Fruit fly (Drosophila melanogaster) whole organism, embryonic: ENCODE results near the gene CG13924.

Experiments used
- Atf-2 ChIP-seq: fragments of 200-800 bp; sonication (Bioruptor generic); optimal IDR thresholded peaks from 2 replicates; lab custom pipeline; 2016; ENCODE audit warnings: missing biosample characterization, missing genetic modification characterization
- Atf6 ChIP-seq: fragments of 200-800 bp; sonication (Bioruptor generic); IDR thresholded peaks from 2 replicates; pipeline ENCODE4 v1.3.6; 2022; ENCODE audit warnings: missing biosample characterization, missing genetic modification characterization
- CG10431 ChIP-seq: fragments of 200-800 bp; sonication (Bioruptor generic); optimal IDR thresholded peaks from 3 replicates; lab custom pipeline; 2018; ENCODE audit warnings: missing biosample characterization, mild to moderate bottlenecking, missing genetic modification characterization
- CG10462 ChIP-seq: fragments of 200-800 bp; sonication (Bioruptor generic); optimal IDR thresholded peaks from 2 replicates; lab custom pipeline; 2016; ENCODE audit warnings: missing biosample characterization, missing genetic modification characterization
- CG10543 ChIP-seq: fragments of 200-800 bp; sonication (Bioruptor generic); optimal IDR thresholded peaks from 3 replicates; lab custom pipeline; 2017; ENCODE audit warnings: missing biosample characterization, mild to moderate bottlenecking, missing genetic modification characterization, moderate library complexity
- CG1233 ChIP-seq: fragments of 200-800 bp; sonication (Bioruptor generic); optimal IDR thresholded peaks from 4 replicates; lab custom pipeline; 2018; ENCODE audit warnings: missing biosample characterization, mild to moderate bottlenecking, missing genetic modification characterization
- CG13296 ChIP-seq: fragments of 200-800 bp; sonication (Bioruptor generic); optimal IDR thresholded peaks from 3 replicates; lab custom pipeline; 2018; ENCODE audit warnings: missing biosample characterization, mild to moderate bottlenecking, missing genetic modification characterization
- CG14965 ChIP-seq: fragments of 200-800 bp; sonication (Bioruptor generic); optimal IDR thresholded peaks from 2 replicates; lab custom pipeline; 2016; ENCODE audit warnings: missing biosample characterization, missing genetic modification characterization, borderline replicate concordance
- CG15073 ChIP-seq: fragments of 200-800 bp; sonication (Bioruptor generic); optimal IDR thresholded peaks from 2 replicates; lab custom pipeline; 2016; ENCODE audit warnings: missing biosample characterization, missing genetic modification characterization
- CG2116 ChIP-seq: fragments of 200-800 bp; sonication (Bioruptor generic); optimal IDR thresholded peaks from 3 replicates; lab custom pipeline; 2018; ENCODE audit warnings: missing biosample characterization, mild to moderate bottlenecking, missing genetic modification characterization
- CG2712 ChIP-seq: fragments of 200-800 bp; optimal IDR thresholded peaks from 3 replicates; lab custom pipeline; 2019; ENCODE audit warnings: missing biosample characterization, mild to moderate bottlenecking, missing genetic modification characterization, moderate library complexity
- CG3838 ChIP-seq: fragments of 200-800 bp; sonication (Bioruptor generic); optimal IDR thresholded peaks from 3 replicates; lab custom pipeline; 2016; ENCODE audit warnings: missing biosample characterization, missing genetic modification characterization
- CG3995 ChIP-seq: fragments of 200-800 bp; sonication (Bioruptor generic); optimal IDR thresholded peaks from 3 replicates; lab custom pipeline; 2016; ENCODE audit warnings: missing biosample characterization, missing genetic modification characterization
- CG4360 ChIP-seq: fragments of 200-800 bp; sonication (Bioruptor generic); IDR thresholded peaks from 2 replicates; pipeline ENCODE4 v1.3.6; 2022; ENCODE audit warnings: missing biosample characterization, missing genetic modification characterization
- CG5245 ChIP-seq: fragments of 200-800 bp; sonication (Bioruptor generic); optimal IDR thresholded peaks from 3 replicates; lab custom pipeline; 2016; ENCODE audit warnings: missing biosample characterization, missing genetic modification characterization
- CG7271 ChIP-seq: fragments of 200-800 bp; sonication (Bioruptor generic); optimal IDR thresholded peaks from 2 replicates; lab custom pipeline; 2018; ENCODE audit warnings: missing biosample characterization, mild to moderate bottlenecking, missing genetic modification characterization, moderate library complexity
- CG8281 ChIP-seq: fragments of 200-800 bp; sonication (Bioruptor generic); optimal IDR thresholded peaks from 2 replicates; lab custom pipeline; 2018; ENCODE audit warnings: missing biosample characterization, mild to moderate bottlenecking, missing genetic modification characterization, moderate library complexity
- CG9437 ChIP-seq: fragments of 200-800 bp; sonication (Bioruptor generic); optimal IDR thresholded peaks from 2 replicates; lab custom pipeline; 2018; ENCODE audit warnings: missing biosample characterization, mild to moderate bottlenecking, missing genetic modification characterization
- CG9817 ChIP-seq: fragments of 200-800 bp; sonication (Bioruptor generic); optimal IDR thresholded peaks from 2 replicates; lab custom pipeline; 2018; ENCODE audit warnings: missing biosample characterization, mild to moderate bottlenecking, missing genetic modification characterization, moderate library complexity
- D19B ChIP-seq: fragments of 200-800 bp; sonication (Bioruptor generic); optimal IDR thresholded peaks from 2 replicates; lab custom pipeline; 2017; ENCODE audit warnings: missing biosample characterization, mild to moderate bottlenecking, missing genetic modification characterization
- H2.0 ChIP-seq: fragments of 200-800 bp; sonication (Bioruptor generic); IDR thresholded peaks from 2 replicates; pipeline ENCODE4 v1.3.6; 2022; ENCODE audit warnings: missing biosample characterization, missing genetic modification characterization
- Hr3 ChIP-seq: fragments of 200-800 bp; sonication (Bioruptor generic); optimal IDR thresholded peaks from 3 replicates; lab custom pipeline; 2016; ENCODE audit warnings: missing biosample characterization, missing genetic modification characterization
- NFAT ChIP-seq: fragments of 200-800 bp; sonication (Bioruptor generic); IDR thresholded peaks from 2 replicates; pipeline ENCODE4 v1.3.6; 2022; ENCODE audit warnings: missing biosample characterization, missing genetic modification characterization
- NfI ChIP-seq: fragments of 200-800 bp; sonication (Bioruptor generic); optimal IDR thresholded peaks from 3 replicates; lab custom pipeline; 2018; ENCODE audit warnings: missing biosample characterization, mild to moderate bottlenecking, missing genetic modification characterization, moderate library complexity
- Pdp1 ChIP-seq, 2 experiments: fragments of 200-800 bp; sonication (Bioruptor generic); optimal IDR thresholded peaks; 3 replicates each; lab custom pipeline; 2016; ENCODE audit warnings: missing biosample characterization in 2 of 2, missing genetic modification characterization in 2 of 2, mild to moderate bottlenecking in 1 of 2, moderate library complexity in 1 of 2
- Rfx ChIP-seq: fragments of 200-800 bp; sonication (Bioruptor generic); IDR thresholded peaks from 2 replicates; pipeline ENCODE4 v1.3.6; 2022; ENCODE audit warnings: missing biosample characterization, missing genetic modification characterization
- Spps ChIP-seq: fragments of 200-800 bp; sonication (Bioruptor generic); optimal IDR thresholded peaks from 2 replicates; lab custom pipeline; 2018; ENCODE audit warnings: missing biosample characterization, mild to moderate bottlenecking, missing genetic modification characterization
- Taf1 ChIP-seq: fragments of 200-800 bp; sonication (Bioruptor generic); IDR thresholded peaks from 2 replicates; pipeline ENCODE4 v1.3.6; 2022; ENCODE audit warnings: missing biosample characterization, missing genetic modification characterization
- ab ChIP-seq: fragments of 200-800 bp; sonication (Bioruptor generic); optimal IDR thresholded peaks from 2 replicates; lab custom pipeline; 2016; ENCODE audit warnings: missing biosample characterization, missing genetic modification characterization
- aop ChIP-seq: fragments of 200-800 bp; sonication (Bioruptor generic); IDR thresholded peaks from 2 replicates; pipeline ENCODE4 v1.3.6; 2022; ENCODE audit warnings: missing biosample characterization, missing genetic modification characterization
- bowl ChIP-seq: fragments of 200-800 bp; sonication (Bioruptor generic); IDR thresholded peaks from 2 replicates; pipeline ENCODE4 v1.3.6; 2022; ENCODE audit warnings: missing biosample characterization, missing genetic modification characterization
- cad ChIP-seq: fragments of >200 bp; optimal IDR thresholded peaks from 2 replicates; lab custom pipeline; 2017; ENCODE audit warnings: missing biosample characterization, missing genetic modification characterization
- chn ChIP-seq: fragments of 200-800 bp; sonication (Bioruptor generic); optimal IDR thresholded peaks from 2 replicates; lab custom pipeline; 2016; ENCODE audit warnings: missing biosample characterization, missing genetic modification characterization
- fru ChIP-seq: fragments of >200 bp; optimal IDR thresholded peaks from 2 replicates; lab custom pipeline; 2017
- gfzf ChIP-seq: fragments of 200-800 bp; sonication (Bioruptor generic); optimal IDR thresholded peaks from 2 replicates; lab custom pipeline; 2016; ENCODE audit warnings: missing biosample characterization, mild to moderate bottlenecking, missing genetic modification characterization, moderate library complexity
- ham ChIP-seq: fragments of 200-800 bp; sonication (Bioruptor generic); IDR thresholded peaks from 2 replicates; pipeline ENCODE4 v1.3.6; 2022; ENCODE audit warnings: missing biosample characterization, missing genetic modification characterization
- hbn ChIP-seq: fragments of 200-800 bp; sonication (Bioruptor generic); IDR thresholded peaks from 2 replicates; pipeline ENCODE4 v1.3.6; 2022; ENCODE audit warnings: missing biosample characterization, missing genetic modification characterization; ENCODE audit not compliant: partially characterized antibody
- ind ChIP-seq: fragments of 200-800 bp; sonication (Bioruptor generic); optimal IDR thresholded peaks from 3 replicates; lab custom pipeline; 2016; ENCODE audit warnings: missing biosample characterization, missing genetic modification characterization
- nerfin-1 ChIP-seq: fragments of 200-800 bp; sonication (Bioruptor generic); optimal IDR thresholded peaks from 3 replicates; lab custom pipeline; 2019; ENCODE audit warnings: missing biosample characterization, mild to moderate bottlenecking, missing genetic modification characterization, moderate library complexity
- otp ChIP-seq: fragments of 200-800 bp; sonication (Bioruptor generic); IDR thresholded peaks from 3 replicates; pipeline ENCODE4, ENCODE4 v1.3.6; 2022; ENCODE audit warnings: missing biosample characterization, missing genetic modification characterization
- pho ChIP-seq: fragments of 200-800 bp; sonication (Bioruptor generic); optimal IDR thresholded peaks from 2 replicates; lab custom pipeline; 2016; ENCODE audit warnings: missing biosample characterization, missing genetic modification characterization
- pzg ChIP-seq: fragments of 200-800 bp; sonication (Bioruptor generic); optimal IDR thresholded peaks from 3 replicates; lab custom pipeline; 2018; ENCODE audit warnings: missing biosample characterization, mild to moderate bottlenecking, missing genetic modification characterization, moderate library complexity
- rib ChIP-seq: fragments of 200-800 bp; sonication (Bioruptor generic); IDR thresholded peaks from 2 replicates; pipeline ENCODE4 v1.3.6; 2022; ENCODE audit warnings: missing biosample characterization, missing genetic modification characterization
- sob ChIP-seq: fragments of 200-800 bp; sonication (Bioruptor generic); IDR thresholded peaks from 2 replicates; pipeline ENCODE4 v1.3.6; 2022; ENCODE audit warnings: missing biosample characterization, missing genetic modification characterization
- toy ChIP-seq: fragments of 200-800 bp; sonication (Bioruptor generic); IDR thresholded peaks from 2 replicates; pipeline ENCODE4 v1.3.6; 2022; ENCODE audit warnings: missing biosample characterization, missing genetic modification characterization
- trh ChIP-seq: fragments of 200-800 bp; sonication (Bioruptor generic); optimal IDR thresholded peaks from 2 replicates; lab custom pipeline; 2016; ENCODE audit warnings: missing biosample characterization, missing genetic modification characterization
- tx ChIP-seq: fragments of 200-800 bp; sonication (Bioruptor generic); optimal IDR thresholded peaks from 2 replicates; lab custom pipeline; 2016; ENCODE audit warnings: missing biosample characterization, missing genetic modification characterization
- usp ChIP-seq: fragments of >200 bp; optimal IDR thresholded peaks from 2 replicates; lab custom pipeline; 2017; ENCODE audit warnings: missing biosample characterization, missing genetic modification characterization
- vnd ChIP-seq: fragments of 200-800 bp; sonication (Bioruptor generic); IDR thresholded peaks from 3 replicates; pipeline ENCODE4 v1.3.6; 2022; ENCODE audit warnings: missing biosample characterization, missing genetic modification characterization; ENCODE audit not compliant: partially characterized antibody
- wor ChIP-seq: fragments of 200-800 bp; sonication (Bioruptor generic); IDR thresholded peaks from 2 replicates; pipeline ENCODE4 v1.3.6; 2022; ENCODE audit warnings: missing biosample characterization, missing genetic modification characterization

Gene CG13924

DNA sequence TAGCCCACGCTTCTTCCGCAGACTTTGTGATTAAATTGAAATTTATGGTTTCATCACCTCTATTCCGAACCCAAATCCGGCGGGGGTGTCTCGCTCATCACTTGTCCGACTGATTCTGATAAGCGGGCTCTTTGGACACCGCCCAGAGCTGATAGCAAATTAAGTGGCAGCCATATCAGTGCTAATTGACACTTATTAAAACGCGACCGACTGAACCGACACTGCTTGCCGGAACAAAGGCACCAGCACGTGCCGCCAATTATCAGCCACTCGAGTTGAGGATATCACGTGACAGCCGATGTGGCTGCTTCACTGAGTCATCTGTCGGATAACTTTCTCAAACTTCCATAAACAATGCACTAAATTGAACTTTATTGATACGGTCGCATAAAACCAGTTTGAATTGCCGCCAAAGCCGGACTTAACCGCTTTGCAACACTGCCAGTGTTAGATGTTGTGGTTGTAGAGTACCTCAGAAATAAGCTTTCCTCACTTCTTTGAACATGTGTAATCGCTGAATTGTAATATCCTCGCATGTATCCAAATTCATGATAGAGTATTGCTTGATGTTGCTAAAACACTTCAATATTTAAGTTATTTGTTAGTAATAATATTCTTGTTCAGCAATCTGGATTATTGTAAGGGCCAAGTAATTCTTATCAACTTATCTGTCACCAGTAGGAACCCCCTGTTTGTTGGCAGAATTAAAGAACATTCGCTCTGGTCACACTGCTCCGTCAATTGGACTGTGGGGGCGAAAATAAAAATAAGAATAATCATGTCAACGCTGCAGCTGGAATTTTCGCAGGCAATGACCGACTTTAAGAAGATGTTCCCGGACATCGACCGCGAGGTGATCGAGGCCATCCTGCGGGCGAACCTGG is 13.1 kb upstream of the CG13924 start, which contains the start of gene CG12024 (continued):
- TF ChIP-seq CG15073: peak; percentile 4
- TF ChIP-seq Atf6 (GFP tag; lab: Robert Waterston, UW): peak; percentile 55; the same call in 1 of the 2 replicates
- peak; percentile 78 for TF ChIP-seq sob
- peak; percentile 77 for TF ChIP-seq Rfx (GFP tag; lab: Robert Waterston, UW)
- peak; percentile 73 for TF ChIP-seq CG2712 (tag; lab: Kevin White, UChicago)
- TF ChIP-seq gfzf (GFP tag; lab: Kevin White, UChicago): peak; percentile 86
- TF ChIP-seq Pdp1 (GFP tag; optimal IDR thresholded peaks at IDR 0.05; lab: Kevin White, UChicago): peak; percentile 71 to 79
- peak; percentile 34 for TF ChIP-seq ab (GFP tag; lab: Kevin White, UChicago)
- peak; percentile 78 for TF ChIP-seq Hr3 (GFP tag; lab: Kevin White, UChicago)
- no peak for TF ChIP-seq aop (GFP tag; lab: Robert Waterston, UW)
- peak; percentile 11 for TF ChIP-seq D19B (GFP tag; lab: Kevin White, UChicago)
- peak; percentile 63 for TF ChIP-seq Atf-2 (GFP tag; lab: Kevin White, UChicago)
- peak; percentile 59 for TF ChIP-seq CG9437 (GFP tag; lab: Kevin White, UChicago)
- peak; percentile 66 for TF ChIP-seq Taf1
- no peak for TF ChIP-seq fru (lab: Kevin White, UChicago)
- TF ChIP-seq toy (GFP tag; lab: Robert Waterston, UW): no peak
- TF ChIP-seq CG5245 (GFP tag; lab: Kevin White, UChicago): no peak
- TF ChIP-seq CG13296: peak; percentile 40
- peak; percentile 84 for TF ChIP-seq CG9817 (tag; lab: Kevin White, UChicago)
- TF ChIP-seq nerfin-1 (tag; lab: Kevin White, UChicago): peak; percentile 55
- TF ChIP-seq vnd (GFP tag; lab: Robert Waterston, UW): no peak
- no peak for TF ChIP-seq hbn (GFP tag; lab: Robert Waterston, UW)
- TF ChIP-seq CG10431 (GFP tag; lab: Kevin White, UChicago): no peak
- peak; percentile 85 for TF ChIP-seq NfI (GFP tag; lab: Kevin White, UChicago)
- TF ChIP-seq H2.0 (GFP tag; lab: Robert Waterston, UW): peak; percentile 55; the same call in 1 of the 2 replicates
- TF ChIP-seq CG14965 (GFP tag; lab: Kevin White, UChicago): no peak
- TF ChIP-seq tx (GFP tag; lab: Kevin White, UChicago): peak; percentile 77
- peak; percentile 91 for TF ChIP-seq pzg
- TF ChIP-seq CG10462: peak; percentile 10
- peak; percentile 70 for TF ChIP-seq chn (GFP tag; lab: Kevin White, UChicago)
- TF ChIP-seq CG3995 (GFP tag; lab: Kevin White, UChicago): peak; percentile 74
- no peak for TF ChIP-seq ham (GFP tag; lab: Robert Waterston, UW)
- no peak for TF ChIP-seq CG7271 (tag; lab: Kevin White, UChicago)
- peak; percentile 84 for TF ChIP-seq ind (GFP tag; lab: Kevin White, UChicago)
- peak; percentile 65; the same call in 1 of the 2 replicates for TF ChIP-seq NFAT (GFP tag; lab: Robert Waterston, UW)
- TF ChIP-seq Spps (tag; lab: Kevin White, UChicago): peak; percentile 34
- TF ChIP-seq pho (GFP tag; lab: Kevin White, UChicago): peak; percentile 84
- no peak for TF ChIP-seq bowl (GFP tag; lab: Robert Waterston, UW)
- TF ChIP-seq CG8281 (tag; lab: Kevin White, UChicago): peak; percentile 31
- no peak for TF ChIP-seq otp (GFP tag; lab: Robert Waterston, UW)
- peak; percentile 71 for TF ChIP-seq CG2116 (GFP tag; lab: Kevin White, UChicago)
- no peak for TF ChIP-seq CG4360 (GFP tag; lab: Robert Waterston, UW)
- no peak for TF ChIP-seq usp (GFP tag; lab: Kevin White, UChicago)
- TF ChIP-seq wor (GFP tag; lab: Robert Waterston, UW): no peak
- TF ChIP-seq rib (GFP tag; lab: Robert Waterston, UW): no peak
- TF ChIP-seq cad (GFP tag; lab: Kevin White, UChicago): no peak
- TF ChIP-seq CG10543 (GFP tag; lab: Kevin White, UChicago): peak; percentile 84
- peak; percentile 54 for TF ChIP-seq CG1233 (GFP tag; lab: Kevin White, UChicago)
- TF ChIP-seq CG3838 (GFP tag; lab: Kevin White, UChicago): peak; percentile 26
- no peak for TF ChIP-seq trh (GFP tag; lab: Kevin White, UChicago)
